Fruit fly (Drosophila melanogaster): ENCODE results near the gene CG11760.

The CG11760 gene

DNA sequence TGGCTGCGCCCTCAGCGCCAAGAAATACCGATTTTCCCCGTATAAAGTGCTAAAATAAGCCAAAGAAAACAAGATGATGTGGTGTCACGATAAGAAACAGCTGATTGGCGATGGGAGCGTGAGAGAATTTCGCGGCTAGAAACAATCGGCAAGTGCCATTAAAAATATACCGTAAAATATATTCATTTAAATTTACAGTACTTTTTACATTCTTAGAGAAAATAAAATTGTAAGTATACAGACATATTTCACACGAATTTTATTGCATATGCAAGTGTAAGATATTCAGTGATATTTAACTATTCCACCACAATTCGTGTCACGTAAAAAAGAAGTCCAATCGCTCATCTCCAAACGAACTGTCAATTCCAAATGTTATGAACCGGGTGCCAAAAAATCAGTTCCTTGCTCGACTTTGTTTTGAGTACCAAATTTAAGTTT lies 42.4 kb upstream of the CG11760 start, which contains the start of the genes Unc50, CG11755 and CG8043 (continued):
- TF ChIP-seq dmrt99B (tag; optimal IDR thresholded peaks at IDR 0.05) (peak; percentile 73), chif (GFP tag; optimal IDR thresholded peaks at IDR 0.05) (peak; percentile 53 to 74), Awh (GFP tag; IDR thresholded peaks at IDR 0.05) (0 out of 2 replicates have a peak, but pooled peaks have one; percentile 25), toy (GFP tag; IDR thresholded peaks at IDR 0.05) (no peak), Bdp1 (GFP tag; optimal IDR thresholded peaks at IDR 0.05) (peak; percentile 30), ATbp (GFP tag; optimal IDR thresholded peaks at IDR 0.05) (peak; percentile 32), croc (GFP tag; conservative IDR thresholded peaks at IDR 0.05) (peak; percentile 50; the same call in 2 of the 3 replicates), sens (GFP tag) (peak; percentile 96), CG4854 (GFP tag; optimal IDR thresholded peaks at IDR 0.05) (peak; percentile 70), prd (optimal IDR thresholded peaks at IDR 0.05) (no peak), prd (GFP tag; IDR thresholded peaks at IDR 0.05) (peak; percentile 79), nmo (GFP tag; optimal IDR thresholded peaks at IDR 0.05) (peak; percentile 92), usp (GFP tag; optimal IDR thresholded peaks at IDR 0.05) (no peak), kah (GFP tag; optimal IDR thresholded peaks at IDR 0.05) (no peak), dysf (GFP tag; IDR thresholded peaks at IDR 0.05) (peak; percentile 86), CG32532 (GFP tag; IDR thresholded peaks at IDR 0.05) (peak; percentile 86), CkIIα-i1 (GFP tag; IDR thresholded peaks at IDR 0.05) (no peak), cad (GFP tag; optimal IDR thresholded peaks at IDR 0.05) (no peak), vfl (GFP tag; optimal IDR thresholded peaks at IDR 0.05) (peak; percentile 78), crc (GFP tag; optimal IDR thresholded peaks at IDR 0.05) (peak; percentile 19), Fer3 (tag; optimal IDR thresholded peaks at IDR 0.05) (peak; percentile 70), CG10654 (GFP tag; optimal IDR thresholded peaks at IDR 0.05) (peak; percentile 73), CG1529 (GFP tag; optimal IDR thresholded peaks at IDR 0.05) (peak; percentile 32), Hr78 (GFP tag; optimal IDR thresholded peaks at IDR 0.05) (peak in 1 of 2 experiments; percentile 28), sna (GFP tag; IDR thresholded peaks at IDR 0.05; ENCODE audit: partially characterized antibody) (peak; percentile 99), dan (GFP tag; IDR thresholded peaks at IDR 0.05) (no peak), YL-1 (GFP tag; optimal IDR thresholded peaks at IDR 0.05) (peak; percentile 71), Vsx1 (GFP tag; optimal IDR thresholded peaks at IDR 0.05) (no peak), Abd-B (GFP tag; optimal IDR thresholded peaks at IDR 0.05) (peak; percentile 83), tx (GFP tag; optimal IDR thresholded peaks at IDR 0.05) (peak; percentile 53), CG30020 (tag; optimal IDR thresholded peaks at IDR 0.05) (peak; percentile 74), ham (GFP tag; IDR thresholded peaks at IDR 0.05) (no peak), Dll (GFP tag; IDR thresholded peaks at IDR 0.05; ENCODE audit: partially characterized antibody) (peak; percentile 100), tio (GFP tag; optimal IDR thresholded peaks at IDR 0.05) (no peak), Ssrp (tag; optimal IDR thresholded peaks at IDR 0.05) (peak; percentile 55), sc (optimal IDR thresholded peaks at IDR 0.05) (no peak), sc (GFP tag; optimal IDR thresholded peaks at IDR 0.05) (peak; percentile 29), peb (GFP tag; IDR thresholded peaks at IDR 0.05) (peak; percentile 50), HLH4C (GFP tag; IDR thresholded peaks at IDR 0.05; ENCODE audit: partially characterized antibody) (peak; percentile 94), CG7786 (GFP tag; optimal IDR thresholded peaks at IDR 0.05) (peak; percentile 60), CG4360 (GFP tag; IDR thresholded peaks at IDR 0.05) (no peak), Atf3 (GFP tag; optimal IDR thresholded peaks at IDR 0.05) (peak; percentile 23), tna (GFP tag; IDR thresholded peaks at IDR 0.05; ENCODE audit: partially characterized antibody) (peak; percentile 84; the same call in 1 of the 2 replicates), CG31441 (GFP tag; IDR thresholded peaks at IDR 0.05) (peak; percentile 78), Aef1 (GFP tag; IDR thresholded peaks at IDR 0.05) (peak; percentile 80), CG6813 (GFP tag; optimal IDR thresholded peaks at IDR 0.05) (no peak), CG7357 (GFP tag; IDR thresholded peaks at IDR 0.05) (peak; percentile 45; the same call in 1 of the 3 replicates), CG31224 (GFP tag; IDR thresholded peaks at IDR 0.05) (peak; percentile 43), Sin3A (optimal IDR thresholded peaks at IDR 0.05) (peak; percentile 88), mirr (GFP tag; optimal IDR thresholded peaks at IDR 0.05) (peak; percentile 66), mld (GFP tag; IDR thresholded peaks at IDR 0.05; ENCODE audit: partially characterized antibody) (peak; percentile 86; the same call in 2 of the 3 replicates)
